Worm (Caenorhabditis elegans) whole organism, L1 larva: ENCODE data around the gene elt-2.

Source experiments
- C04F5.9 ChIP-seq: sonication (generic microtip); optimal IDR thresholded peaks from 2 replicates; lab custom pipeline; 2016; ENCODE audit warnings: missing genetic modification characterization, missing compliant biosample characterization
- C34B4.2 ChIP-seq: sonication (generic microtip); optimal IDR thresholded peaks from 2 replicates; lab custom pipeline; 2017; ENCODE audit warnings: mild to moderate bottlenecking, missing genetic modification characterization, missing compliant biosample characterization
- Y116A8C.19 ChIP-seq: sonication (generic microtip); optimal IDR thresholded peaks from 2 replicates; lab custom pipeline; 2016; ENCODE audit warnings: missing compliant biosample characterization, missing genetic modification characterization, borderline replicate concordance
- ama-1 ChIP-seq: fragments of 150-350 bp; optimal IDR thresholded peaks from 2 replicates; lab custom pipeline; 2014
- ceh-82 ChIP-seq, 3 experiments: fragments of 150-350 bp in 1 of 3; sonication (generic microtip) in 2 of 3; optimal IDR thresholded peaks; 2 replicates each; lab custom pipeline; 2014 to 2017; ENCODE audit warnings: missing biosample characterization in 3 of 3, missing genetic modification characterization in 3 of 3
- ces-1 ChIP-seq: fragments of 150-350 bp; optimal IDR thresholded peaks from 2 replicates; lab custom pipeline; 2014; ENCODE audit warnings: missing biosample characterization, missing genetic modification reagents, missing genetic modification characterization
- dpl-1 ChIP-seq, 3 experiments: fragments of 150-350 bp in 2 of 3; sonication (generic microtip) in 1 of 3; optimal IDR thresholded peaks; 2 replicates each; lab custom pipeline; 2014 to 2017; ENCODE audit warnings: missing biosample characterization in 3 of 3, missing genetic modification characterization in 3 of 3, missing genetic modification reagents in 3 of 3
- dsc-1 ChIP-seq: sonication (generic microtip); optimal IDR thresholded peaks from 2 replicates; lab custom pipeline; 2016; ENCODE audit warnings: mild to moderate bottlenecking, missing genetic modification characterization, missing compliant biosample characterization
- efl-1 ChIP-seq, 4 experiments: fragments of 150-350 bp; optimal IDR thresholded peaks in 3 of 4; peaks in 1 of 4; 1 replicate in 1 of 4; 2 replicates in 3 of 4; lab custom pipeline; 2014; ENCODE audit warnings: missing biosample characterization in 2 of 4, missing genetic modification characterization in 2 of 4, missing genetic modification reagents in 2 of 4
- efl-3 ChIP-seq: fragments of 200-800 bp; sonication (Bioruptor generic); optimal IDR thresholded peaks from 2 replicates; lab custom pipeline; 2018; ENCODE audit warnings: mild to moderate bottlenecking, missing genetic modification characterization, missing compliant biosample characterization
- egl-27 ChIP-seq, 2 experiments: fragments of 150-350 bp in 1 of 2; sonication (generic microtip); optimal IDR thresholded peaks; 3 replicates each; lab custom pipeline; 2017 to 2018; ENCODE audit warnings: missing biosample characterization in 2 of 2, missing genetic modification characterization in 2 of 2, missing genetic modification reagents in 2 of 2
- ets-5 ChIP-seq: fragments of 200-800 bp; sonication (Bioruptor generic); IDR thresholded peaks from 2 replicates; pipeline ENCODE4 v1.3.6; 2022; ENCODE audit warnings: missing genetic modification characterization, missing compliant biosample characterization
- fkh-10 ChIP-seq: sonication (generic microtip); optimal IDR thresholded peaks from 2 replicates; lab custom pipeline; 2017; ENCODE audit warnings: missing biosample characterization, missing genetic modification reagents, missing genetic modification characterization
- fkh-4 ChIP-seq: sonication (generic microtip); optimal IDR thresholded peaks from 2 replicates; lab custom pipeline; 2016; ENCODE audit warnings: missing compliant biosample characterization, missing genetic modification characterization, borderline replicate concordance
- fkh-8 ChIP-seq: sonication (generic microtip); optimal IDR thresholded peaks from 2 replicates; lab custom pipeline; 2016; ENCODE audit warnings: mild to moderate bottlenecking, missing genetic modification characterization, missing compliant biosample characterization
- grh-1 ChIP-seq: fragments of 200-800 bp; sonication (Bioruptor generic); IDR thresholded peaks from 2 replicates; pipeline ENCODE4 v1.3.6; 2022; ENCODE audit warnings: missing genetic modification reagents, missing genetic modification characterization, missing compliant biosample characterization
- hpl-2 ChIP-seq: fragments of 150-350 bp; optimal IDR thresholded peaks from 2 replicates; lab custom pipeline; 2014; ENCODE audit warnings: missing biosample characterization, missing genetic modification reagents, missing genetic modification characterization
- isw-1 ChIP-seq: fragments of 200-800 bp; sonication (Bioruptor generic); IDR thresholded peaks from 2 replicates; pipeline ENCODE4 v1.3.6; 2022; ENCODE audit warnings: missing genetic modification characterization, missing compliant biosample characterization
- jun-1 ChIP-seq: fragments of 150-350 bp; optimal IDR thresholded peaks from 2 replicates; lab custom pipeline; 2014; ENCODE audit warnings: missing biosample characterization, missing genetic modification reagents, missing genetic modification characterization
- lin-14 ChIP-seq: fragments of 200-800 bp; sonication (Bioruptor generic); optimal IDR thresholded peaks from 2 replicates; lab custom pipeline; 2018; ENCODE audit warnings: mild to moderate bottlenecking, missing genetic modification characterization, moderate library complexity, missing compliant biosample characterization
- lir-3 ChIP-seq: sonication (generic microtip); optimal IDR thresholded peaks from 2 replicates; lab custom pipeline; 2016; ENCODE audit warnings: mild to moderate bottlenecking, missing genetic modification characterization, moderate library complexity, missing compliant biosample characterization; ENCODE audit not compliant: poor library complexity
- lsy-2 ChIP-seq, 2 experiments: fragments of 150-350 bp; optimal IDR thresholded peaks; 2 replicates each; lab custom pipeline; 2014; ENCODE audit warnings: missing biosample characterization in 2 of 2, missing genetic modification characterization in 2 of 2
- mef-2 ChIP-seq: fragments of 150-350 bp; optimal IDR thresholded peaks from 2 replicates; lab custom pipeline; 2014; ENCODE audit warnings: missing biosample characterization, missing genetic modification characterization
- mep-1 ChIP-seq: fragments of 150-350 bp; optimal IDR thresholded peaks from 2 replicates; lab custom pipeline; 2014; ENCODE audit warnings: missing biosample characterization, missing genetic modification characterization
- nhr-12 ChIP-seq: sonication (generic microtip); optimal IDR thresholded peaks from 2 replicates; lab custom pipeline; 2017; ENCODE audit warnings: missing biosample characterization, missing genetic modification characterization
- nhr-237 ChIP-seq: fragments of 150-350 bp; optimal IDR thresholded peaks from 2 replicates; lab custom pipeline; 2014; ENCODE audit warnings: missing biosample characterization, missing genetic modification characterization
- nhr-47 ChIP-seq: sonication (generic microtip); optimal IDR thresholded peaks from 2 replicates; lab custom pipeline; 2016; ENCODE audit warnings: mild to moderate bottlenecking, missing genetic modification characterization, moderate library complexity, missing compliant biosample characterization
- sox-4 ChIP-seq: sonication (generic microtip); optimal IDR thresholded peaks from 2 replicates; lab custom pipeline; 2016; ENCODE audit warnings: missing genetic modification characterization, missing compliant biosample characterization
- sup-37 ChIP-seq: fragments of 200-800 bp; sonication (Bioruptor generic); optimal IDR thresholded peaks from 2 replicates; lab custom pipeline; 2018; ENCODE audit warnings: mild to moderate bottlenecking, missing genetic modification characterization, missing compliant biosample characterization
- tlp-1 ChIP-seq: fragments of 150-350 bp; optimal IDR thresholded peaks from 2 replicates; lab custom pipeline; 2014; ENCODE audit warnings: missing biosample characterization, missing genetic modification characterization
- xbp-1 ChIP-seq: sonication (generic microtip); optimal IDR thresholded peaks from 2 replicates; lab custom pipeline; 2016; ENCODE audit warnings: missing genetic modification characterization, missing compliant biosample characterization

The elt-2 gene

ce11 chrX:10462391-10462790, 18.6 kb upstream of the elt-2 start:
- TF ChIP-seq fkh-8 (tag; lab: Kevin White, UChicago) (peak; percentile 45), sox-4 (tag; lab: Kevin White, UChicago) (peak; percentile 32), Y116A8C.19 (tag; lab: Kevin White, UChicago) (no peak), fkh-4 (tag; lab: Kevin White, UChicago) (peak; percentile 7), dsc-1 (tag; lab: Kevin White, UChicago) (peak; percentile 93), nhr-47 (tag; lab: Kevin White, UChicago) (no peak)

- TF ChIP-seq efl-3 (GFP tag; lab: Kevin White, UChicago) (no peak), dsc-1 (tag; lab: Kevin White, UChicago) (peak; percentile 58), efl-1 (optimal IDR thresholded peaks at IDR 0.05; lab: Kevin White, UChicago) (no peak), efl-1 (GFP tag; optimal IDR thresholded peaks at IDR 0.05 in 1 of 2; lab: Kevin White, UChicago) (peak in 1 of 2 experiments; percentile 41)
Measured at ce11 chrX:10463542-10463941, 17.5 kb upstream of the elt-2 start, which contains the start of gene C39B10.1. C39B10.1 (minus strand) TSS chrX:10463642.

- no peak for TF ChIP-seq C04F5.9
- no peak for TF ChIP-seq fkh-8 (tag; lab: Kevin White, UChicago)
- TF ChIP-seq xbp-1 (tag; lab: Kevin White, UChicago): no peak
- TF ChIP-seq ets-5 (GFP tag; lab: Robert Waterston, UW): no peak
- no peak for TF ChIP-seq jun-1 (tag; lab: Kevin White, UChicago)
- TF ChIP-seq C34B4.2 (tag; lab: Kevin White, UChicago): no peak
- TF ChIP-seq ces-1 (GFP tag; lab: Kevin White, UChicago): no peak
- TF ChIP-seq mef-2 (tag; lab: Kevin White, UChicago): no peak
- TF ChIP-seq nhr-237 (tag; lab: Kevin White, UChicago): no peak
- TF ChIP-seq dpl-1 (GFP tag; optimal IDR thresholded peaks at IDR 0.05; lab: Kevin White, UChicago): no peak
- TF ChIP-seq ama-1 (lab: Kevin White, UChicago): no peak
- TF ChIP-seq lsy-2 (tag; optimal IDR thresholded peaks at IDR 0.05; lab: Kevin White, UChicago): no peak
- no peak for TF ChIP-seq lin-14 (GFP tag; lab: Kevin White, UChicago)
- TF ChIP-seq nhr-47 (tag; lab: Kevin White, UChicago): no peak
- TF ChIP-seq hpl-2 (GFP tag; lab: Kevin White, UChicago): no peak
- no peak for TF ChIP-seq mep-1
- no peak for TF ChIP-seq nhr-12 (tag; lab: Kevin White, UChicago)
- no peak for TF ChIP-seq egl-27 (tag; optimal IDR thresholded peaks at IDR 0.05; lab: Kevin White, UChicago)
Measured at ce11 chrX:10474998-10475577, 6.0 kb upstream of the elt-2 start, which contains the start of gene elt-4. elt-4 (plus strand) TSS chrX:10475527.

DNA sequence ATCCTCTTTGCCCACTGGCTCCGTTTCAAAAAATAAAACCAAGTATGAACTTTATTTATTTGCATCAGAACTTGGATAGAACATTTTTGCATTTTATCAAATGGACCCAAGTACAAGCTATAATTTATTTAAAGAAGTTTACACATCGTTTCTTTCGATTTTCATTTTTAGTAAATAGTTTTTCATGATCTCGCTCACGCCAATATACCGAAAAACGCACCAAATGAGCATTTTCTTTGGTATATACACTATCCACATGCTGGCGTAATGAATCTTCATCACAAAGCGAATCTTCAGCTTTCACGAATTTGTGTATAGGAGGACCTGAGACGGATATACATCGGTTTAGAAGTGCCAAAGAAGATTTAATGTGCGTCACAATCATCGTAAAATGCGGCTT, 4.5 kb upstream of the elt-2 start, which contains the start of gene C39B10.7:
C39B10.7 (plus strand) TSS at position 301 of the 400 bp plus-strand sequence.
- TF ChIP-seq grh-1 (GFP tag; lab: Robert Waterston, UW) (no peak), ceh-82 (tag; optimal IDR thresholded peaks at IDR 0.05; lab: Kevin White, UChicago) (no peak), nhr-12 (tag; lab: Kevin White, UChicago) (no peak), C34B4.2 (tag; lab: Kevin White, UChicago) (no peak), fkh-10 (GFP tag; lab: Kevin White, UChicago) (no peak), tlp-1 (tag; lab: Kevin White, UChicago) (no peak), isw-1 (GFP tag; lab: Robert Waterston, UW) (no peak), xbp-1 (tag; lab: Kevin White, UChicago) (no peak), sup-37 (GFP tag; lab: Kevin White, UChicago) (no peak), lir-3 (tag; lab: Kevin White, UChicago) (no peak)
